Worm (Caenorhabditis elegans) whole organism, young adult: ENCODE measurements around the gene str-3.
A peak's percentile ranks its signal among the peaks of the same experiment; 100 is the strongest.

Source experiments
- C17E4.6 ChIP-seq: fragments of 200-800 bp; sonication (Bioruptor generic); IDR thresholded peaks from 2 replicates; pipeline ENCODE4 v1.3.6; 2022; ENCODE audit warnings: missing genetic modification reagents, missing genetic modification characterization, missing compliant biosample characterization
- F23B12.7 ChIP-seq: sonication (generic microtip); optimal IDR thresholded peaks from 2 replicates; lab custom pipeline; 2017; ENCODE audit warnings: missing genetic modification characterization, mild to moderate bottlenecking, missing compliant biosample characterization, antibody characterized with exemption, moderate library complexity; ENCODE audit not compliant: insufficient read depth
- F33H1.4 ChIP-seq: fragments of 200-800 bp; sonication (Bioruptor generic); IDR thresholded peaks from 2 replicates; pipeline ENCODE4 v1.3.6; 2022; ENCODE audit warnings: missing genetic modification reagents, missing genetic modification characterization, missing compliant biosample characterization
- F52B5.7 ChIP-seq: sonication (generic microtip); optimal IDR thresholded peaks from 2 replicates; lab custom pipeline; 2016; ENCODE audit warnings: mild to moderate bottlenecking, missing genetic modification characterization, missing compliant biosample characterization
- K11D2.4 ChIP-seq: fragments of 200-800 bp; sonication (Bioruptor generic); IDR thresholded peaks from 2 replicates; pipeline ENCODE4 v1.3.6; 2022; ENCODE audit warnings: missing genetic modification reagents, missing genetic modification characterization, missing compliant biosample characterization
- T07F8.4 ChIP-seq: sonication (generic microtip); optimal IDR thresholded peaks from 2 replicates; lab custom pipeline; 2016; ENCODE audit warnings: mild to moderate bottlenecking, missing genetic modification characterization, moderate library complexity, missing compliant biosample characterization
- T26A5.8 ChIP-seq: sonication (generic microtip); optimal IDR thresholded peaks from 2 replicates; lab custom pipeline; 2016; ENCODE audit warnings: missing genetic modification characterization, missing compliant biosample characterization
- Y53F4B.3 ChIP-seq: fragments of 200-800 bp; sonication (Bioruptor generic); IDR thresholded peaks from 2 replicates; pipeline ENCODE4 v1.3.6; 2022; ENCODE audit warnings: missing genetic modification reagents, missing genetic modification characterization, missing compliant biosample characterization
- Y53G8AR.9 ChIP-seq: fragments of 200-800 bp; sonication (Bioruptor generic); conservative IDR thresholded peaks from 2 replicates; pipeline ENCODE4 v1.3.6; 2022; ENCODE audit warnings: missing genetic modification reagents, missing genetic modification characterization, missing compliant biosample characterization
- ZK185.1 ChIP-seq: sonication (generic microtip); optimal IDR thresholded peaks from 2 replicates; lab custom pipeline; 2016; ENCODE audit warnings: mild to moderate bottlenecking, missing genetic modification characterization, missing compliant biosample characterization; ENCODE audit not compliant: poor library complexity, severe bottlenecking
- ama-1 ChIP-seq, 3 experiments: fragments of 150-350 bp in 1 of 3; sonication (generic microtip) in 2 of 3; optimal IDR thresholded peaks; 2 replicates each; lab custom pipeline; 2014 to 2018; ENCODE audit warnings: missing biosample characterization in 2 of 3, missing genetic modification characterization in 2 of 3, missing genetic modification reagents in 2 of 3
- attf-5 ChIP-seq: fragments of 200-800 bp; sonication (Bioruptor generic); optimal IDR thresholded peaks from 2 replicates; lab custom pipeline; 2018; ENCODE audit warnings: mild to moderate bottlenecking, missing genetic modification characterization, missing compliant biosample characterization
- cebp-1 ChIP-seq, 2 experiments: fragments of 200-800 bp in 1 of 2; sonication (Bioruptor generic) in 1 of 2; sonication (generic microtip) in 1 of 2; IDR thresholded peaks in 1 of 2; optimal IDR thresholded peaks in 1 of 2; 2 replicates each; pipeline versions ENCODE4 v1.3.6 to Lab custom; 2017 to 2022; ENCODE audit warnings: missing compliant biosample characterization in 2 of 2, missing genetic modification characterization in 2 of 2, mild to moderate bottlenecking in 1 of 2, missing genetic modification reagents in 1 of 2, moderate library complexity in 1 of 2
- cebp-2 ChIP-seq: fragments of 200-800 bp; sonication (Bioruptor generic); IDR thresholded peaks from 2 replicates; pipeline ENCODE4 v1.3.6; 2022; ENCODE audit warnings: missing genetic modification characterization, missing compliant biosample characterization
- ceh-100 ChIP-seq: fragments of 200-800 bp; sonication (Bioruptor generic); IDR thresholded peaks from 2 replicates; pipeline ENCODE4 v1.3.6; 2022; ENCODE audit warnings: missing genetic modification reagents, missing genetic modification characterization, missing compliant biosample characterization
- ceh-91 ChIP-seq: fragments of 200-800 bp; sonication (Bioruptor generic); IDR thresholded peaks from 2 replicates; pipeline ENCODE4 v1.3.6; 2022; ENCODE audit warnings: missing genetic modification reagents, missing genetic modification characterization, missing compliant biosample characterization
- chd-7 ChIP-seq: sonication (generic microtip); optimal IDR thresholded peaks from 2 replicates; lab custom pipeline; 2016; ENCODE audit warnings: mild to moderate bottlenecking, missing genetic modification characterization, moderate library complexity, missing compliant biosample characterization
- egl-18 ChIP-seq: fragments of 200-800 bp; sonication (Bioruptor generic); IDR thresholded peaks from 2 replicates; pipeline ENCODE4 v1.3.6; 2022; ENCODE audit warnings: missing genetic modification reagents, missing genetic modification characterization, missing compliant biosample characterization
- ekl-4 ChIP-seq: fragments of 200-800 bp; sonication (Bioruptor generic); IDR thresholded peaks from 2 replicates; pipeline ENCODE4 v1.3.6; 2022; ENCODE audit warnings: missing genetic modification reagents, missing genetic modification characterization, missing compliant biosample characterization
- him-1 ChIP-seq: sonication (generic microtip); optimal IDR thresholded peaks from 2 replicates; lab custom pipeline; 2016; ENCODE audit warnings: missing genotype, missing genetic modification reagents, missing genetic modification characterization, missing compliant biosample characterization
- lin-26 ChIP-seq: fragments of 200-800 bp; sonication (Bioruptor generic); IDR thresholded peaks from 2 replicates; pipeline ENCODE4 v1.3.6; 2022; ENCODE audit warnings: missing genetic modification reagents, missing genetic modification characterization, missing compliant biosample characterization
- lin-40 ChIP-seq: sonication (generic microtip); optimal IDR thresholded peaks from 2 replicates; lab custom pipeline; 2016; ENCODE audit warnings: missing genetic modification characterization, mild to moderate bottlenecking, missing compliant biosample characterization, missing genotype, missing genetic modification reagents
- lin-54 ChIP-seq: fragments of 200-800 bp; sonication (Bioruptor generic); optimal IDR thresholded peaks from 2 replicates; lab custom pipeline; 2018; ENCODE audit warnings: mild to moderate bottlenecking, missing genetic modification characterization, missing compliant biosample characterization
- lsy-27 ChIP-seq: sonication (generic microtip); optimal IDR thresholded peaks from 2 replicates; lab custom pipeline; 2017; ENCODE audit warnings: missing genetic modification characterization, mild to moderate bottlenecking, missing compliant biosample characterization, antibody characterized with exemption, missing genotype, borderline replicate concordance; ENCODE audit not compliant: insufficient read depth
- madf-8 ChIP-seq: fragments of 200-800 bp; sonication (Bioruptor generic); conservative IDR thresholded peaks from 2 replicates; pipeline ENCODE4 v1.3.6; 2022; ENCODE audit warnings: missing genetic modification reagents, missing genetic modification characterization, missing compliant biosample characterization
- mel-28 ChIP-seq: sonication (generic microtip); optimal IDR thresholded peaks from 2 replicates; lab custom pipeline; 2016; ENCODE audit warnings: borderline replicate concordance, mild to moderate bottlenecking, missing genetic modification characterization, missing compliant biosample characterization
- mes-4 ChIP-seq: sonication (generic microtip); optimal IDR thresholded peaks from 2 replicates; lab custom pipeline; 2016; ENCODE audit warnings: missing genotype, missing genetic modification characterization, missing compliant biosample characterization
- nfya-1 ChIP-seq: sonication (generic microtip); optimal IDR thresholded peaks from 2 replicates; lab custom pipeline; 2017; ENCODE audit warnings: antibody characterized with exemption, missing compliant biosample characterization, missing genetic modification characterization, borderline replicate concordance; ENCODE audit not compliant: insufficient read depth
- nfyb-1 ChIP-seq: fragments of 200-800 bp; sonication (Bioruptor generic); IDR thresholded peaks from 2 replicates; pipeline ENCODE4 v1.3.6; 2022; ENCODE audit warnings: missing genetic modification reagents, missing genetic modification characterization, missing compliant biosample characterization
- nhr-120 ChIP-seq: fragments of 200-800 bp; sonication (Bioruptor generic); IDR thresholded peaks from 2 replicates; pipeline ENCODE4 v1.3.6; 2022; ENCODE audit warnings: missing genetic modification characterization, missing compliant biosample characterization
- nhr-27 ChIP-seq: fragments of 200-800 bp; sonication (Bioruptor generic); optimal IDR thresholded peaks from 2 replicates; lab custom pipeline; 2018; ENCODE audit warnings: mild to moderate bottlenecking, missing genetic modification characterization, moderate library complexity, missing compliant biosample characterization
- nhr-80 ChIP-seq: sonication (generic microtip); optimal IDR thresholded peaks from 2 replicates; lab custom pipeline; 2016; ENCODE audit warnings: missing genetic modification characterization, missing compliant biosample characterization
- nhr-90 ChIP-seq: sonication (generic microtip); optimal IDR thresholded peaks from 2 replicates; lab custom pipeline; 2016; ENCODE audit warnings: missing genotype, mild to moderate bottlenecking, missing genetic modification characterization, missing compliant biosample characterization
- rcor-1 ChIP-seq: fragments of 200-800 bp; sonication (Bioruptor generic); IDR thresholded peaks from 2 replicates; pipeline ENCODE4 v1.3.6; 2022; ENCODE audit warnings: missing genetic modification reagents, missing genetic modification characterization, missing compliant biosample characterization
- rpc-1 ChIP-seq, 2 experiments: fragments of 150-350 bp in 1 of 2; sonication (generic microtip) in 1 of 2; optimal IDR thresholded peaks; 2 replicates each; lab custom pipeline; 2014 to 2018; ENCODE audit warnings: missing biosample characterization in 1 of 2, missing genetic modification characterization in 1 of 2, missing genetic modification reagents in 1 of 2, missing genotype in 1 of 2
- sea-2 ChIP-seq: fragments of 200-800 bp; sonication (Bioruptor generic); IDR thresholded peaks from 2 replicates; pipeline ENCODE4 v1.3.6; 2022; ENCODE audit warnings: missing genetic modification characterization, missing compliant biosample characterization
- snpc-1.3 ChIP-seq: sonication (generic microtip); optimal IDR thresholded peaks from 2 replicates; lab custom pipeline; 2017; ENCODE audit warnings: missing genetic modification characterization, mild to moderate bottlenecking, missing compliant biosample characterization, antibody characterized with exemption, moderate library complexity, missing genotype, missing genetic modification reagents; ENCODE audit not compliant: insufficient read depth
- snpc-3.4 ChIP-seq: sonication (generic microtip); optimal IDR thresholded peaks from 2 replicates; lab custom pipeline; 2017; ENCODE audit warnings: missing genetic modification characterization, mild to moderate bottlenecking, missing compliant biosample characterization, antibody characterized with exemption, moderate library complexity, missing genotype, missing genetic modification reagents
- unc-130 ChIP-seq: sonication (generic microtip); optimal IDR thresholded peaks from 2 replicates; lab custom pipeline; 2016; ENCODE audit warnings: missing genetic modification reagents, missing genetic modification characterization, missing compliant biosample characterization
- unc-62 ChIP-seq: fragments of 150-350 bp; optimal IDR thresholded peaks from 2 replicates; lab custom pipeline; 2014; ENCODE audit warnings: missing biosample characterization, missing genetic modification reagents, missing genetic modification characterization
- xnd-1 ChIP-seq: sonication (generic microtip); optimal IDR thresholded peaks from 2 replicates; lab custom pipeline; 2016; ENCODE audit warnings: missing genotype, missing genetic modification reagents, missing genetic modification characterization, missing compliant biosample characterization
- zim-3 ChIP-seq: sonication (generic microtip); optimal IDR thresholded peaks from 2 replicates; lab custom pipeline; 2017; ENCODE audit warnings: mild to moderate bottlenecking, missing genetic modification characterization, moderate library complexity, missing compliant biosample characterization
- ztf-22 ChIP-seq: fragments of 200-800 bp; sonication (Bioruptor generic); optimal IDR thresholded peaks from 2 replicates; lab custom pipeline; 2018; ENCODE audit warnings: mild to moderate bottlenecking, missing genetic modification characterization, moderate library complexity, missing compliant biosample characterization
- ztf-28 ChIP-seq: fragments of 200-800 bp; sonication (Bioruptor generic); IDR thresholded peaks from 2 replicates; pipeline ENCODE4 v1.3.6; 2022; ENCODE audit warnings: missing genetic modification reagents, missing genetic modification characterization, missing compliant biosample characterization
- ztf-3 ChIP-seq: fragments of 200-800 bp; sonication (Bioruptor generic); optimal IDR thresholded peaks from 2 replicates; lab custom pipeline; 2018; ENCODE audit warnings: mild to moderate bottlenecking, missing genetic modification characterization, missing compliant biosample characterization

Gene str-3

ce11 chrIV:11149454-11150163, 49.4 kb upstream of the str-3 start, which contains the start of the genes F01G4.6 and pfd-1 (continued):
- no peak for TF ChIP-seq sea-2 (GFP tag; lab: Robert Waterston, UW)
- TF ChIP-seq lin-26 (GFP tag; lab: Robert Waterston, UW): no peak
- TF ChIP-seq K11D2.4: peak; percentile 88
- peak; percentile 59 for TF ChIP-seq attf-5 (GFP tag; lab: Kevin White, UChicago)
- peak; percentile 22 for TF ChIP-seq snpc-1.3 (tag; lab: Kevin White, UChicago)
- peak; percentile 95 for TF ChIP-seq nfyb-1 (GFP tag; lab: Robert Waterston, UW)
- TF ChIP-seq unc-130 (GFP tag; lab: Kevin White, UChicago): no peak
- peak; percentile 85 for TF ChIP-seq ZK185.1 (tag; lab: Kevin White, UChicago)
- TF ChIP-seq rpc-1 (optimal IDR thresholded peaks at IDR 0.05; lab: Kevin White, UChicago): no peak
- TF ChIP-seq rpc-1 (tag; optimal IDR thresholded peaks at IDR 0.05; lab: Kevin White, UChicago): no peak
- TF ChIP-seq F33H1.4 (GFP tag; lab: Robert Waterston, UW): peak; percentile 94
- TF ChIP-seq Y53F4B.3 (GFP tag; lab: Robert Waterston, UW): no peak
- TF ChIP-seq C17E4.6 (GFP tag; lab: Robert Waterston, UW): no peak; the same call in 1 of the 2 replicates
- TF ChIP-seq ceh-91 (GFP tag; lab: Robert Waterston, UW): 0 out of 2 replicates have a peak, but pooled peaks have one; percentile 27
- no peak; the same call in 1 of the 2 replicates for TF ChIP-seq madf-8 (GFP tag; lab: Robert Waterston, UW)
- TF ChIP-seq unc-62 (GFP tag; lab: Kevin White, UChicago): no peak
- TF ChIP-seq lin-54: peak; percentile 84
- TF ChIP-seq nhr-80 (tag; lab: Kevin White, UChicago): peak; percentile 30
- TF ChIP-seq cebp-1 (GFP tag; IDR thresholded peaks at IDR 0.05; lab: Robert Waterston, UW): no peak
- TF ChIP-seq cebp-1 (tag; optimal IDR thresholded peaks at IDR 0.05; lab: Kevin White, UChicago): peak; percentile 82
- no peak for TF ChIP-seq nfya-1 (tag; lab: Kevin White, UChicago)
- no peak for TF ChIP-seq nhr-90 (tag; lab: Kevin White, UChicago)
- peak; percentile 73 for TF ChIP-seq F23B12.7 (tag; lab: Kevin White, UChicago)
- TF ChIP-seq ztf-22 (GFP tag; lab: Kevin White, UChicago): no peak
- no peak for TF ChIP-seq mes-4 (tag; lab: Kevin White, UChicago)
- no peak for TF ChIP-seq T26A5.8 (tag; lab: Kevin White, UChicago)
- TF ChIP-seq ztf-28 (GFP tag; lab: Robert Waterston, UW): no peak
- peak; percentile 11 for TF ChIP-seq chd-7 (tag; lab: Kevin White, UChicago)
- no peak for TF ChIP-seq cebp-2 (GFP tag; lab: Robert Waterston, UW)
- no peak for TF ChIP-seq lsy-27
- peak; percentile 78; the same call in 1 of the 2 replicates for TF ChIP-seq rcor-1
- TF ChIP-seq ama-1 (optimal IDR thresholded peaks at IDR 0.05; lab: Kevin White, UChicago): no peak
- no peak for TF ChIP-seq ama-1 (GFP tag; optimal IDR thresholded peaks at IDR 0.05; lab: Kevin White, UChicago)
- TF ChIP-seq ekl-4: peak; percentile 85
- TF ChIP-seq zim-3 (tag; lab: Kevin White, UChicago): no peak
- TF ChIP-seq Y53G8AR.9 (GFP tag; lab: Robert Waterston, UW): peak; percentile 85
- no peak for TF ChIP-seq nhr-120 (GFP tag; lab: Robert Waterston, UW)
- no peak for TF ChIP-seq ztf-3 (GFP tag; lab: Kevin White, UChicago)
- no peak for TF ChIP-seq mel-28 (tag; lab: Kevin White, UChicago)
- TF ChIP-seq snpc-3.4 (tag; lab: Kevin White, UChicago): peak; percentile 57
- TF ChIP-seq him-1 (tag; lab: Kevin White, UChicago): no peak
- TF ChIP-seq lin-40 (tag; lab: Kevin White, UChicago): peak; percentile 85
- peak; percentile 42 for TF ChIP-seq xnd-1 (tag; lab: Kevin White, UChicago)
- no peak for TF ChIP-seq T07F8.4 (tag; lab: Kevin White, UChicago)
- no peak for TF ChIP-seq nhr-27 (tag; lab: Kevin White, UChicago)
- TF ChIP-seq F52B5.7 (tag; lab: Kevin White, UChicago): no peak
- TF ChIP-seq egl-18 (GFP tag; lab: Robert Waterston, UW): no peak
- peak; percentile 73 for TF ChIP-seq ceh-100 (GFP tag; lab: Robert Waterston, UW)
